Fruit fly (Drosophila melanogaster) Kc167 (cell line): Measurements from ENCODE around the gene CG14326.

Experiments
- Myc ChIP-seq: fragments of >200 bp; optimal IDR thresholded peaks from 2 replicates; lab custom pipeline; 2017; ENCODE audit warnings: missing external identifiers
- Sin3A ChIP-seq: fragments of >200 bp; optimal IDR thresholded peaks from 2 replicates; lab custom pipeline; 2018; ENCODE audit warnings: missing external identifiers
- h ChIP-seq: fragments of >200 bp; optimal IDR thresholded peaks from 3 replicates; lab custom pipeline; 2018; ENCODE audit warnings: missing external identifiers
- insv ChIP-seq: fragments of >200 bp; optimal IDR thresholded peaks from 3 replicates; lab custom pipeline; 2018; ENCODE audit warnings: missing external identifiers
- psq ChIP-seq: fragments of >200 bp; optimal IDR thresholded peaks from 2 replicates; lab custom pipeline; 2017; ENCODE audit warnings: missing external identifiers
- ttk ChIP-seq: sonication (Bioruptor generic); optimal IDR thresholded peaks from 2 replicates; lab custom pipeline; 2017; ENCODE audit warnings: missing external identifiers

Gene CG14326

dm6 chr3R:17645239-17645638, 26.3 kb downstream of the CG14326 start:
- TF ChIP-seq ttk (lab: Kevin White, UChicago) (no peak), h (lab: Kevin White, UChicago) (no peak), psq (lab: Kevin White, UChicago) (no peak), insv (no peak), Myc (lab: Kevin White, UChicago) (no peak), Sin3A (lab: Kevin White, UChicago) (no peak)

dm6 chr3R:17646102-17647050, 27.5 kb downstream of the CG14326 start:
- no peak for TF ChIP-seq Sin3A (lab: Kevin White, UChicago)
- TF ChIP-seq psq (lab: Kevin White, UChicago) = no peak
- TF ChIP-seq ttk (lab: Kevin White, UChicago) = no peak
- no peak for TF ChIP-seq Myc (lab: Kevin White, UChicago)
- TF ChIP-seq insv = no peak
- no peak for TF ChIP-seq h (lab: Kevin White, UChicago)

- no peak for TF ChIP-seq ttk (lab: Kevin White, UChicago)
- no peak for TF ChIP-seq psq (lab: Kevin White, UChicago)
- no peak for TF ChIP-seq insv
- no peak for TF ChIP-seq h (lab: Kevin White, UChicago)
- TF ChIP-seq Sin3A (lab: Kevin White, UChicago) = no peak
Measured at dm6 chr3R:17647444-17647843, 28.5 kb downstream of the CG14326 start, which contains the start of gene CG14322. CG14322 (plus strand) TSS chr3R:17647679.

- TF ChIP-seq Sin3A (lab: Kevin White, UChicago) (no peak), Myc (lab: Kevin White, UChicago) (no peak), ttk (lab: Kevin White, UChicago) (no peak), psq (lab: Kevin White, UChicago) (no peak), insv (no peak), h (lab: Kevin White, UChicago) (no peak)
Measured at dm6 chr3R:17653879-17654278, 35.0 kb downstream of the CG14326 start.

dm6 chr3R:17655040-17655439, 36.1 kb downstream of the CG14326 start:
- TF ChIP-seq insv = no peak
- no peak for TF ChIP-seq Myc (lab: Kevin White, UChicago)
- TF ChIP-seq Sin3A (lab: Kevin White, UChicago) = no peak
- TF ChIP-seq ttk (lab: Kevin White, UChicago) = no peak

- TF ChIP-seq ttk (lab: Kevin White, UChicago) (no peak), h (lab: Kevin White, UChicago) (no peak), psq (lab: Kevin White, UChicago) (no peak), insv (no peak), Myc (lab: Kevin White, UChicago) (no peak), Sin3A (lab: Kevin White, UChicago) (no peak)
Measured at dm6 chr3R:17656923-17657322, 38.0 kb downstream of the CG14326 start.

- no peak for TF ChIP-seq insv
- TF ChIP-seq Sin3A (lab: Kevin White, UChicago) = no peak
- no peak for TF ChIP-seq h (lab: Kevin White, UChicago)
- TF ChIP-seq Myc (lab: Kevin White, UChicago) = no peak
- TF ChIP-seq ttk (lab: Kevin White, UChicago) = no peak
- TF ChIP-seq psq (lab: Kevin White, UChicago) = no peak
Measured at dm6 chr3R:17666061-17666796, 47.3 kb downstream of the CG14326 start.

- TF ChIP-seq Sin3A (lab: Kevin White, UChicago) (no peak), ttk (lab: Kevin White, UChicago) (no peak), insv (no peak), Myc (lab: Kevin White, UChicago) (no peak), h (lab: Kevin White, UChicago) (no peak), psq (lab: Kevin White, UChicago) (no peak)
Measured at dm6 chr3R:17666797-17667156, 47.9 kb downstream of the CG14326 start.

dm6 chr3R:17667279-17667678, 48.4 kb downstream of the CG14326 start, which contains the start of gene CG45045:
CG45045 (plus strand) TSS chr3R:17667572.
- TF ChIP-seq h (lab: Kevin White, UChicago) = no peak
- TF ChIP-seq Myc (lab: Kevin White, UChicago) = no peak
- TF ChIP-seq Sin3A (lab: Kevin White, UChicago) = no peak
- no peak for TF ChIP-seq insv
- TF ChIP-seq psq (lab: Kevin White, UChicago) = no peak
- no peak for TF ChIP-seq ttk (lab: Kevin White, UChicago)

- no peak for TF ChIP-seq Sin3A (lab: Kevin White, UChicago)
- TF ChIP-seq Myc (lab: Kevin White, UChicago) = no peak
- no peak for TF ChIP-seq insv
- no peak for TF ChIP-seq psq (lab: Kevin White, UChicago)
- no peak for TF ChIP-seq ttk (lab: Kevin White, UChicago)
- TF ChIP-seq h (lab: Kevin White, UChicago) = no peak
Measured at dm6 chr3R:17667987-17668386, 49.1 kb downstream of the CG14326 start.
